Worm (Caenorhabditis elegans) whole organism, young adult: ENCODE results near the gene gldi-4.

Experiments used
- F22D6.2 ChIP-seq: sonication (generic microtip); optimal IDR thresholded peaks from 2 replicates; lab custom pipeline; 2016; ENCODE audit warnings: mild to moderate bottlenecking, missing genetic modification characterization, missing compliant biosample characterization
- K11D2.4 ChIP-seq: fragments of 200-800 bp; sonication (Bioruptor generic); IDR thresholded peaks from 2 replicates; pipeline ENCODE4 v1.3.6; 2022; ENCODE audit warnings: missing genetic modification reagents, missing genetic modification characterization, missing compliant biosample characterization
- T07F8.4 ChIP-seq: sonication (generic microtip); optimal IDR thresholded peaks from 2 replicates; lab custom pipeline; 2016; ENCODE audit warnings: mild to moderate bottlenecking, missing genetic modification characterization, moderate library complexity, missing compliant biosample characterization
- ama-1 ChIP-seq, 3 experiments: fragments of 150-350 bp in 1 of 3; sonication (generic microtip) in 2 of 3; optimal IDR thresholded peaks; 2 replicates each; lab custom pipeline; 2014 to 2018; ENCODE audit warnings: missing biosample characterization in 2 of 3, missing genetic modification characterization in 2 of 3, missing genetic modification reagents in 2 of 3
- ceh-58 ChIP-seq: fragments of 200-800 bp; sonication (Bioruptor generic); IDR thresholded peaks from 2 replicates; pipeline ENCODE4 v1.3.6; 2022; ENCODE audit warnings: missing genetic modification characterization, missing compliant biosample characterization
- gei-17 ChIP-seq: fragments of 200-800 bp; sonication (Bioruptor generic); optimal IDR thresholded peaks from 2 replicates; lab custom pipeline; 2018; ENCODE audit warnings: mild to moderate bottlenecking, missing genetic modification characterization, missing compliant biosample characterization
- lin-35 ChIP-seq, 3 experiments: fragments of 150-350 bp in 2 of 3; sonication (generic microtip) in 1 of 3; optimal IDR thresholded peaks; 2 replicates each; lab custom pipeline; 2014 to 2018; ENCODE audit warnings: missing biosample characterization in 3 of 3, missing genetic modification characterization in 3 of 3, missing genetic modification reagents in 3 of 3
- lsl-1 ChIP-seq: fragments of 200-800 bp; sonication (Bioruptor generic); optimal IDR thresholded peaks from 2 replicates; lab custom pipeline; 2018; ENCODE audit warnings: mild to moderate bottlenecking, missing genetic modification characterization, moderate library complexity, missing compliant biosample characterization
- mel-28 ChIP-seq: sonication (generic microtip); optimal IDR thresholded peaks from 2 replicates; lab custom pipeline; 2016; ENCODE audit warnings: borderline replicate concordance, mild to moderate bottlenecking, missing genetic modification characterization, missing compliant biosample characterization
- nfya-1 ChIP-seq: sonication (generic microtip); optimal IDR thresholded peaks from 2 replicates; lab custom pipeline; 2017; ENCODE audit warnings: antibody characterized with exemption, missing compliant biosample characterization, missing genetic modification characterization, borderline replicate concordance; ENCODE audit not compliant: insufficient read depth
- snpc-4 ChIP-seq, 5 experiments: fragments of 150-350 bp in 1 of 5; sonication (generic microtip) in 4 of 5; optimal IDR thresholded peaks; 2 replicates each; lab custom pipeline; 2014 to 2018; ENCODE audit warnings: missing genetic modification characterization in 5 of 5, missing biosample characterization in 3 of 5, antibody characterized with exemption in 2 of 5, mild to moderate bottlenecking in 2 of 5, missing compliant biosample characterization in 2 of 5, missing genotype in 2 of 5, moderate library complexity in 2 of 5, missing genetic modification reagents in 1 of 5

- TF ChIP-seq nfya-1 (tag; lab: Kevin White, UChicago) (no peak), gei-17 (GFP tag; lab: Kevin White, UChicago) (no peak), lin-35 (GFP tag; optimal IDR thresholded peaks at IDR 0.05; lab: Kevin White, UChicago) (no peak), ceh-58 (no peak), ama-1 (optimal IDR thresholded peaks at IDR 0.05; lab: Kevin White, UChicago) (no peak), ama-1 (GFP tag; optimal IDR thresholded peaks at IDR 0.05; lab: Kevin White, UChicago) (no peak), K11D2.4 (GFP tag; lab: Robert Waterston, UW) (no peak), T07F8.4 (tag; lab: Kevin White, UChicago) (no peak), lsl-1 (GFP tag; lab: Kevin White, UChicago) (no peak), snpc-4 (GFP tag; optimal IDR thresholded peaks at IDR 0.05; lab: Kevin White, UChicago) (no peak), snpc-4 (tag; optimal IDR thresholded peaks at IDR 0.05; lab: Kevin White, UChicago) (no peak), F22D6.2 (tag; lab: Kevin White, UChicago) (no peak), mel-28 (tag; lab: Kevin White, UChicago) (no peak)
Measured at ce11 chrIV:7016502-7016901, 922 bp upstream of the gldi-4 start.
